Fruit fly (Drosophila melanogaster) whole organism, wandering third instar larva: ENCODE measurements around the gene CG9109.
A peak's percentile ranks its signal among the peaks of the same experiment; 100 is the strongest.

Source experiments
- Abd-B ChIP-seq: fragments of >200 bp; optimal IDR thresholded peaks from 2 replicates; lab custom pipeline; 2017; ENCODE audit warnings: missing biosample characterization, missing genetic modification characterization
- CG32264 ChIP-seq: fragments of 200-800 bp; sonication (Bioruptor generic); optimal IDR thresholded peaks from 2 replicates; lab custom pipeline; 2016; ENCODE audit warnings: missing biosample characterization, missing genetic modification characterization
- CG9705 ChIP-seq: fragments of 200-800 bp; sonication (Bioruptor generic); optimal IDR thresholded peaks from 2 replicates; lab custom pipeline; 2018; ENCODE audit warnings: missing biosample characterization, mild to moderate bottlenecking, missing genetic modification characterization
- CrebA ChIP-seq: fragments of 200-800 bp; sonication (Bioruptor generic); optimal IDR thresholded peaks from 2 replicates; lab custom pipeline; 2016; ENCODE audit warnings: missing biosample characterization, mild to moderate bottlenecking, missing genetic modification characterization, borderline replicate concordance
- Dfd ChIP-seq: fragments of >200 bp; optimal IDR thresholded peaks from 2 replicates; lab custom pipeline; 2017; ENCODE audit warnings: missing biosample characterization, missing genetic modification characterization
- Dif ChIP-seq: fragments of 200-275, 200-300 bp; sonication (Bioruptor generic); optimal IDR thresholded peaks from 2 replicates; lab custom pipeline; 2018; ENCODE audit warnings: missing biosample characterization, missing genetic modification characterization; ENCODE audit not compliant: partially characterized antibody
- GATAd ChIP-seq: sonication (Bioruptor generic); optimal IDR thresholded peaks from 2 replicates; lab custom pipeline; 2016; ENCODE audit warnings: missing biosample characterization, missing genetic modification characterization
- HLH106 ChIP-seq: fragments of 200-800 bp; optimal IDR thresholded peaks from 3 replicates; lab custom pipeline; 2019; ENCODE audit warnings: missing biosample characterization, mild to moderate bottlenecking, missing genetic modification characterization, moderate library complexity
- Hnf4 ChIP-seq: fragments of 200-800 bp; sonication (Bioruptor generic); optimal IDR thresholded peaks from 2 replicates; lab custom pipeline; 2016; ENCODE audit warnings: missing biosample characterization, mild to moderate bottlenecking, missing genetic modification characterization
- Hr78 ChIP-seq: fragments of >200 bp; optimal IDR thresholded peaks from 2 replicates; lab custom pipeline; 2017; ENCODE audit warnings: missing biosample characterization, missing genetic modification characterization
- Hr83 ChIP-seq: fragments of 200-300 bp; sonication (Bioruptor generic); optimal IDR thresholded peaks from 2 replicates; lab custom pipeline; 2016; ENCODE audit warnings: missing biosample characterization, mild to moderate bottlenecking, missing genetic modification characterization, moderate library complexity; ENCODE audit not compliant: poor library complexity, severe bottlenecking
- Jra ChIP-seq: sonication (Bioruptor generic); optimal IDR thresholded peaks from 2 replicates; lab custom pipeline; 2016; ENCODE audit warnings: missing biosample characterization, missing genetic modification characterization
- Mio ChIP-seq: sonication (Bioruptor generic); optimal IDR thresholded peaks from 2 replicates; lab custom pipeline; 2016; ENCODE audit warnings: missing biosample characterization, missing genetic modification characterization
- Myc ChIP-seq: fragments of >200 bp; optimal IDR thresholded peaks from 2 replicates; lab custom pipeline; 2017
- N ChIP-seq: fragments of >200 bp; optimal IDR thresholded peaks from 2 replicates; lab custom pipeline; 2018; ENCODE audit warnings: missing biosample characterization, missing external identifiers, missing genetic modification characterization
- OdsH ChIP-seq: fragments of 200-800 bp; sonication (Bioruptor generic); optimal IDR thresholded peaks from 2 replicates; lab custom pipeline; 2016; ENCODE audit warnings: missing biosample characterization, mild to moderate bottlenecking, missing genetic modification characterization
- Rel ChIP-seq, 2 experiments: fragments of 200-800 bp; sonication (Bioruptor generic) in 1 of 2; optimal IDR thresholded peaks; 2 replicates in 1 of 2; 3 replicates in 1 of 2; lab custom pipeline; 2016 to 2019; ENCODE audit warnings: mild to moderate bottlenecking in 2 of 2, missing biosample characterization in 2 of 2, missing genetic modification characterization in 2 of 2, moderate library complexity in 1 of 2
- Sp1 ChIP-seq: fragments of 200-800 bp; sonication (Bioruptor generic); optimal IDR thresholded peaks from 3 replicates; lab custom pipeline; 2019; ENCODE audit warnings: missing biosample characterization, mild to moderate bottlenecking, missing genetic modification characterization, moderate library complexity
- Vsx2 ChIP-seq: fragments of 200-300, 225-300 bp; sonication (Bioruptor generic); optimal IDR thresholded peaks from 2 replicates; lab custom pipeline; 2018; ENCODE audit warnings: missing biosample characterization, missing genetic modification characterization; ENCODE audit not compliant: partially characterized antibody
- br ChIP-seq: fragments of 200-800 bp; sonication (Bioruptor generic); optimal IDR thresholded peaks from 2 replicates; lab custom pipeline; 2016; ENCODE audit warnings: missing biosample characterization, missing genetic modification characterization
- brk ChIP-seq: fragments of 200-800 bp; sonication (Bioruptor generic); optimal IDR thresholded peaks from 2 replicates; lab custom pipeline; 2016; ENCODE audit warnings: missing biosample characterization, mild to moderate bottlenecking, missing genetic modification characterization
- dl ChIP-seq, 2 experiments: fragments of 175-275, 200-275 bp in 1 of 2; fragments of 200-275 bp in 1 of 2; sonication (Bioruptor generic); optimal IDR thresholded peaks; lab custom pipeline; 2018; ENCODE audit warnings: mild to moderate bottlenecking in 2 of 2, missing biosample characterization in 2 of 2, missing genetic modification characterization in 2 of 2, moderate library complexity in 2 of 2; ENCODE audit not compliant: partially characterized antibody in 2 of 2, insufficient read depth in 1 of 2
- dmrt93B ChIP-seq: fragments of 200-800 bp; sonication (Bioruptor generic); optimal IDR thresholded peaks from 2 replicates; lab custom pipeline; 2018; ENCODE audit warnings: missing biosample characterization, mild to moderate bottlenecking, missing genetic modification characterization
- dsf ChIP-seq: sonication (Bioruptor generic); optimal IDR thresholded peaks from 2 replicates; lab custom pipeline; 2016; ENCODE audit warnings: missing biosample characterization, missing genetic modification characterization, borderline replicate concordance
- ey ChIP-seq: fragments of 200-800 bp; sonication (Bioruptor generic); optimal IDR thresholded peaks from 2 replicates; lab custom pipeline; 2016; ENCODE audit warnings: missing biosample characterization, missing genetic modification characterization
- foxo ChIP-seq, 2 experiments: fragments of 200-800 bp; sonication (Bioruptor generic); optimal IDR thresholded peaks; 2 replicates in 1 of 2; 3 replicates in 1 of 2; lab custom pipeline; 2016 to 2017; ENCODE audit warnings: missing biosample characterization in 2 of 2, missing genetic modification characterization in 2 of 2
- fru ChIP-seq: fragments of 200-800 bp; sonication (Bioruptor generic); optimal IDR thresholded peaks from 3 replicates; lab custom pipeline; 2016; ENCODE audit warnings: missing biosample characterization, mild to moderate bottlenecking, missing genetic modification characterization
- h ChIP-seq: fragments of 200-800 bp; sonication (Bioruptor generic); optimal IDR thresholded peaks from 3 replicates; lab custom pipeline; 2016; ENCODE audit warnings: missing biosample characterization, mild to moderate bottlenecking, missing genetic modification characterization
- jim ChIP-seq: fragments of 175-275, 200-325 bp; sonication (Bioruptor generic); optimal IDR thresholded peaks from 2 replicates; lab custom pipeline; 2016; ENCODE audit warnings: missing biosample characterization, mild to moderate bottlenecking, missing genetic modification characterization
- lola ChIP-seq: fragments of >200 bp; optimal IDR thresholded peaks from 2 replicates; lab custom pipeline; 2017; ENCODE audit warnings: missing biosample characterization, missing genetic modification characterization
- pan ChIP-seq: fragments of >200 bp; optimal IDR thresholded peaks from 2 replicates; lab custom pipeline; 2017
- psq ChIP-seq: fragments of 200-800 bp; sonication (Bioruptor generic); optimal IDR thresholded peaks from 3 replicates; lab custom pipeline; 2017; ENCODE audit warnings: missing biosample characterization, mild to moderate bottlenecking, missing genetic modification characterization, moderate library complexity
- rgr ChIP-seq: fragments of 200-800 bp; sonication (Bioruptor generic); optimal IDR thresholded peaks from 3 replicates; lab custom pipeline; 2016; ENCODE audit warnings: missing biosample characterization, mild to moderate bottlenecking, missing genetic modification characterization
- sage ChIP-seq: fragments of 200-800 bp; sonication (Bioruptor generic); optimal IDR thresholded peaks from 2 replicates; lab custom pipeline; 2016; ENCODE audit warnings: missing biosample characterization, mild to moderate bottlenecking, missing genetic modification characterization
- sv ChIP-seq: fragments of 200-800 bp; sonication (Bioruptor generic); optimal IDR thresholded peaks from 3 replicates; lab custom pipeline; 2016; ENCODE audit warnings: missing biosample characterization, missing genetic modification characterization
- tai ChIP-seq: sonication (Bioruptor generic); optimal IDR thresholded peaks from 2 replicates; lab custom pipeline; 2016; ENCODE audit warnings: missing biosample characterization, missing genetic modification characterization
- usp ChIP-seq: fragments of >200 bp; optimal IDR thresholded peaks from 2 replicates; lab custom pipeline; 2017; ENCODE audit warnings: missing biosample characterization, missing genetic modification characterization
- woc ChIP-seq: sonication (Bioruptor generic); optimal IDR thresholded peaks from 2 replicates; lab custom pipeline; 2016; ENCODE audit warnings: missing biosample characterization, mild to moderate bottlenecking, missing genetic modification characterization

The CG9109 gene

DNA sequence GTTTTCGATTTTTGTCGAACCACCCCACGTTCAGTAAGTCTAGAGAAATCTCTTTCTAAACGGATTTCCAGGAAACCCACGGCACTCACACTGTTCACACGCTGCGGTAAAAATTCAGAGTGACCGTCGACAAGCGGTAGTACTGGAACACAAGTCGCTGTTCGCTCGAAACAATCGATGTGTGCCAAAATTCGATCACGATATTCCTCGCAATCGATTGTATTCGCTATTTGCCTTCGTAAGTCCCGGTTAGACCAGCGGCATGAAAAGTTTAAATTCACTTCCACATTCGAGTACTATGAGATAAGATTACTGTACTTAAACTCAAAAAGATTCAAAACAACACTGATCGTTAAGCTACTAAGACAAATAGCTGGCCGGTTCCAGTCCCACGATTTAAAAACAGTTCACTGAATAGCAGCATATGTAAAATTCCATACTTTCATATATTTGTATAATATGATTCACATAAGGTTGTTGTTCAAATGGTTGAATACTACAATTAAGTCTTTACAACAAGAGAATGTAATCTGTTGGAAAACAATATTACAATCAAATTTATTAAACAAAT, 53.3 kb downstream of the CG9109 start, which contains the start of gene chic:
chic (minus strand) TSS at position 157 of the 571 bp plus-strand sequence.
- TF ChIP-seq sv (GFP tag; lab: Kevin White, UChicago), result no peak
- TF ChIP-seq Hr83 (GFP tag; lab: Kevin White, UChicago), result peak; percentile 65
- peak; percentile 39 for TF ChIP-seq h (GFP tag; lab: Kevin White, UChicago)
- peak; percentile 43 for TF ChIP-seq Hnf4 (GFP tag; lab: Kevin White, UChicago)
- no peak for TF ChIP-seq usp
- no peak for TF ChIP-seq brk
- TF ChIP-seq Myc (lab: Kevin White, UChicago), result no peak
- no peak for TF ChIP-seq OdsH (GFP tag; lab: Kevin White, UChicago)
- no peak for TF ChIP-seq Hr78 (GFP tag; lab: Kevin White, UChicago)
- no peak for TF ChIP-seq Dfd
- TF ChIP-seq CrebA (GFP tag; lab: Kevin White, UChicago), result no peak
- no peak for TF ChIP-seq CG9705 (GFP tag; lab: Kevin White, UChicago)
- no peak for TF ChIP-seq N (GFP tag; lab: Kevin White, UChicago)
- TF ChIP-seq woc (GFP tag; lab: Kevin White, UChicago), result peak; percentile 56
- no peak for TF ChIP-seq Vsx2 (GFP tag; lab: Kevin White, UChicago)
- TF ChIP-seq tai (GFP tag; lab: Kevin White, UChicago), result peak; percentile 45
- no peak for TF ChIP-seq Jra (GFP tag; lab: Kevin White, UChicago)
- TF ChIP-seq foxo (GFP tag; optimal IDR thresholded peaks at IDR 0.05; lab: Kevin White, UChicago), result peak in 1 of 2 experiments; percentile 53
- TF ChIP-seq dmrt93B, result no peak
- peak; percentile 36 for TF ChIP-seq HLH106 (tag; lab: Kevin White, UChicago)
- TF ChIP-seq sage (GFP tag; lab: Kevin White, UChicago), result no peak
- no peak for TF ChIP-seq Rel (GFP tag; optimal IDR thresholded peaks at IDR 0.05; lab: Kevin White, UChicago)
- peak; percentile 89 for TF ChIP-seq Rel (tag; optimal IDR thresholded peaks at IDR 0.05; lab: Kevin White, UChicago)
- no peak for TF ChIP-seq lola (GFP tag; lab: Kevin White, UChicago)
- TF ChIP-seq rgr (GFP tag; lab: Kevin White, UChicago), result peak; percentile 29
- TF ChIP-seq pan, result no peak
- no peak for TF ChIP-seq GATAd (GFP tag; lab: Kevin White, UChicago)
- no peak for TF ChIP-seq br (GFP tag; lab: Kevin White, UChicago)
- no peak for TF ChIP-seq Mio (GFP tag; lab: Kevin White, UChicago)
- TF ChIP-seq ey, result peak; percentile 45
- no peak for TF ChIP-seq CG32264 (GFP tag; lab: Kevin White, UChicago)
- TF ChIP-seq fru, result peak; percentile 19
- TF ChIP-seq jim, result no peak
- TF ChIP-seq dsf (GFP tag; lab: Kevin White, UChicago), result no peak
- TF ChIP-seq Sp1 (GFP tag; lab: Kevin White, UChicago), result peak; percentile 37
- no peak for TF ChIP-seq psq

dm6 chr2L:5979957-5980861, 54.0 kb downstream of the CG9109 start:
- TF ChIP-seq h (GFP tag; lab: Kevin White, UChicago), result peak; percentile 77
- no peak for TF ChIP-seq dmrt93B
- TF ChIP-seq sage (GFP tag; lab: Kevin White, UChicago), result peak; percentile 39
- TF ChIP-seq Hnf4 (GFP tag; lab: Kevin White, UChicago), result peak; percentile 50
- TF ChIP-seq br (GFP tag; lab: Kevin White, UChicago), result peak; percentile 62
- TF ChIP-seq dsf (GFP tag; lab: Kevin White, UChicago), result no peak
- peak; percentile 81 for TF ChIP-seq Rel (GFP tag; optimal IDR thresholded peaks at IDR 0.05; lab: Kevin White, UChicago)
- peak; percentile 71 for TF ChIP-seq Rel (tag; optimal IDR thresholded peaks at IDR 0.05; lab: Kevin White, UChicago)
- TF ChIP-seq N (GFP tag; lab: Kevin White, UChicago), result no peak
- peak; percentile 25 for TF ChIP-seq fru
- peak; percentile 84 for TF ChIP-seq CrebA (GFP tag; lab: Kevin White, UChicago)
- TF ChIP-seq GATAd (GFP tag; lab: Kevin White, UChicago), result no peak
- peak; percentile 31 for TF ChIP-seq CG32264 (GFP tag; lab: Kevin White, UChicago)
- TF ChIP-seq CG9705 (GFP tag; lab: Kevin White, UChicago), result no peak
- TF ChIP-seq HLH106 (tag; lab: Kevin White, UChicago), result peak; percentile 11
- no peak for TF ChIP-seq Hr78 (GFP tag; lab: Kevin White, UChicago)
- no peak for TF ChIP-seq tai (GFP tag; lab: Kevin White, UChicago)
- TF ChIP-seq Vsx2 (GFP tag; lab: Kevin White, UChicago), result no peak
- TF ChIP-seq pan, result no peak
- TF ChIP-seq dl (GFP tag; optimal IDR thresholded peaks at IDR 0.05; lab: Kevin White, UChicago; ENCODE audit: insufficient read depth in 1 of 2, partially characterized antibody in 2 of 2), result peak; percentile 85 to 94
- TF ChIP-seq brk, result peak; percentile 58
- no peak for TF ChIP-seq Dfd
- TF ChIP-seq psq, result peak; percentile 56
- TF ChIP-seq Mio (GFP tag; lab: Kevin White, UChicago), result peak; percentile 40
- peak; percentile 71 for TF ChIP-seq Sp1 (GFP tag; lab: Kevin White, UChicago)
- no peak for TF ChIP-seq lola (GFP tag; lab: Kevin White, UChicago)
- peak; percentile 95 for TF ChIP-seq Dif (GFP tag; lab: Kevin White, UChicago)
- TF ChIP-seq ey, result peak; percentile 35
- no peak for TF ChIP-seq usp
- peak; percentile 70 for TF ChIP-seq rgr (GFP tag; lab: Kevin White, UChicago)
- TF ChIP-seq OdsH (GFP tag; lab: Kevin White, UChicago), result peak; percentile 54
- TF ChIP-seq woc (GFP tag; lab: Kevin White, UChicago), result peak; percentile 26
- peak; percentile 98 for TF ChIP-seq Jra (GFP tag; lab: Kevin White, UChicago)
- peak; percentile 75 for TF ChIP-seq Hr83 (GFP tag; lab: Kevin White, UChicago)
- TF ChIP-seq foxo (GFP tag; optimal IDR thresholded peaks at IDR 0.05; lab: Kevin White, UChicago), result peak; percentile 45 to 46
- TF ChIP-seq sv (GFP tag; lab: Kevin White, UChicago), result no peak
- TF ChIP-seq Abd-B (GFP tag; lab: Kevin White, UChicago), result no peak
- TF ChIP-seq Myc (lab: Kevin White, UChicago), result no peak
- TF ChIP-seq jim, result no peak
- TF ChIP-seq, all 38 proteins: peak for 22
